Fruit fly (Drosophila melanogaster) whole organism, embryonic: ENCODE results near the gene CG32075.
A peak's percentile ranks its signal among the peaks of the same experiment; 100 is the strongest.

Source experiments
- BtbVII ChIP-seq: fragments of 200-800 bp; sonication (Bioruptor generic); optimal IDR thresholded peaks from 3 replicates; lab custom pipeline; 2017; ENCODE audit warnings: missing biosample characterization, mild to moderate bottlenecking, missing genetic modification characterization
- CG10462 ChIP-seq: fragments of 200-800 bp; sonication (Bioruptor generic); optimal IDR thresholded peaks from 2 replicates; lab custom pipeline; 2016; ENCODE audit warnings: missing biosample characterization, missing genetic modification characterization
- CG10565 ChIP-seq: fragments of 200-800 bp; sonication (Bioruptor generic); optimal IDR thresholded peaks from 3 replicates; lab custom pipeline; 2016; ENCODE audit warnings: missing biosample characterization, mild to moderate bottlenecking, missing genetic modification characterization
- CG11723 ChIP-seq: fragments of 200-800 bp; sonication (Bioruptor generic); optimal IDR thresholded peaks from 2 replicates; lab custom pipeline; 2017; ENCODE audit warnings: missing biosample characterization, mild to moderate bottlenecking, missing genetic modification characterization
- CG1233 ChIP-seq: fragments of 200-800 bp; sonication (Bioruptor generic); optimal IDR thresholded peaks from 4 replicates; lab custom pipeline; 2018; ENCODE audit warnings: missing biosample characterization, mild to moderate bottlenecking, missing genetic modification characterization
- CG12391 ChIP-seq: fragments of 200-800 bp; sonication (Bioruptor generic); optimal IDR thresholded peaks from 3 replicates; lab custom pipeline; 2018; ENCODE audit warnings: missing biosample characterization, mild to moderate bottlenecking, missing genetic modification characterization, moderate library complexity
- CG15073 ChIP-seq: fragments of 200-800 bp; sonication (Bioruptor generic); optimal IDR thresholded peaks from 2 replicates; lab custom pipeline; 2016; ENCODE audit warnings: missing biosample characterization, missing genetic modification characterization
- CG15269 ChIP-seq: fragments of 200-800 bp; sonication (Bioruptor generic); optimal IDR thresholded peaks from 2 replicates; lab custom pipeline; 2018; ENCODE audit warnings: missing biosample characterization, mild to moderate bottlenecking, missing genetic modification characterization, moderate library complexity
- CG15514 ChIP-seq: fragments of 200-800 bp; sonication (Bioruptor generic); optimal IDR thresholded peaks from 3 replicates; lab custom pipeline; 2017; ENCODE audit warnings: missing biosample characterization, missing genetic modification characterization, mild to moderate bottlenecking, moderate library complexity, missing genetic modification reagents
- CG3065 ChIP-seq: fragments of 200-800 bp; sonication (Bioruptor generic); optimal IDR thresholded peaks from 2 replicates; lab custom pipeline; 2016; ENCODE audit warnings: missing biosample characterization, missing genetic modification characterization
- CG31365 ChIP-seq: fragments of 200-800 bp; sonication (Bioruptor generic); optimal IDR thresholded peaks from 2 replicates; lab custom pipeline; 2018; ENCODE audit warnings: missing biosample characterization, mild to moderate bottlenecking, missing genetic modification characterization
- CG3281 ChIP-seq: fragments of 200-800 bp; sonication (Bioruptor generic); optimal IDR thresholded peaks from 3 replicates; lab custom pipeline; 2017; ENCODE audit warnings: missing biosample characterization, mild to moderate bottlenecking, missing genetic modification characterization
- CG3726 ChIP-seq: fragments of 200-800 bp; sonication (Bioruptor generic); IDR thresholded peaks from 3 replicates; pipeline ENCODE4, ENCODE4 v1.3.6; 2022; ENCODE audit warnings: missing biosample characterization, missing genetic modification characterization
- CG6689 ChIP-seq: fragments of 200-800 bp; sonication (Bioruptor generic); IDR thresholded peaks from 2 replicates; pipeline ENCODE4 v1.3.6; 2022; ENCODE audit warnings: missing biosample characterization, missing genetic modification characterization
- CG9727 ChIP-seq: fragments of 200-800 bp; sonication (Bioruptor generic); optimal IDR thresholded peaks from 3 replicates; lab custom pipeline; 2017; ENCODE audit warnings: missing biosample characterization, mild to moderate bottlenecking, missing genetic modification characterization
- CG9876 ChIP-seq: fragments of 200-800 bp; sonication (Bioruptor generic); optimal IDR thresholded peaks from 2 replicates; lab custom pipeline; 2016; ENCODE audit warnings: missing biosample characterization, missing genetic modification characterization
- CHES-1-like ChIP-seq: fragments of 200-800 bp; sonication (Bioruptor generic); optimal IDR thresholded peaks from 2 replicates; lab custom pipeline; 2016; ENCODE audit warnings: missing biosample characterization, missing genetic modification characterization
- CrebB ChIP-seq: fragments of 200-800 bp; sonication (Bioruptor generic); optimal IDR thresholded peaks from 3 replicates; lab custom pipeline; 2018; ENCODE audit warnings: missing biosample characterization, mild to moderate bottlenecking, missing genetic modification characterization
- D19A ChIP-seq: fragments of 200-800 bp; optimal IDR thresholded peaks from 3 replicates; lab custom pipeline; 2019; ENCODE audit warnings: missing biosample characterization, mild to moderate bottlenecking, missing genetic modification characterization, moderate library complexity
- Dip2 ChIP-seq: fragments of 200-800 bp; sonication (Bioruptor generic); IDR thresholded peaks from 2 replicates; pipeline ENCODE4 v1.3.6; 2022; ENCODE audit warnings: missing biosample characterization, missing genetic modification characterization
- Dref ChIP-seq: fragments of 200-800 bp; sonication (Bioruptor generic); IDR thresholded peaks from 2 replicates; pipeline ENCODE4 v1.3.6; 2022; ENCODE audit warnings: missing biosample characterization, missing genetic modification characterization
- ERR ChIP-seq: fragments of 200-800 bp; sonication (Bioruptor generic); optimal IDR thresholded peaks from 2 replicates; lab custom pipeline; 2016; ENCODE audit warnings: missing biosample characterization, missing genetic modification characterization
- Elba2 ChIP-seq: fragments of 200-800 bp; sonication (Bioruptor generic); optimal IDR thresholded peaks from 3 replicates; lab custom pipeline; 2016; ENCODE audit warnings: missing biosample characterization, missing genetic modification characterization
- Ets65A ChIP-seq: fragments of 200-800 bp; sonication (Bioruptor generic); peaks from one replicate; lab custom pipeline; 2016; ENCODE audit warnings: missing biosample characterization, missing genetic modification characterization
- HHEX ChIP-seq: fragments of 200-800 bp; sonication (Bioruptor generic); optimal IDR thresholded peaks from 3 replicates; lab custom pipeline; 2017; ENCODE audit warnings: missing biosample characterization, mild to moderate bottlenecking, missing genetic modification characterization, missing genetic modification reagents
- Hey ChIP-seq: fragments of 200-800 bp; sonication (Bioruptor generic); optimal IDR thresholded peaks from 3 replicates; lab custom pipeline; 2018; ENCODE audit warnings: missing biosample characterization, mild to moderate bottlenecking, missing genetic modification characterization
- HmgD ChIP-seq: fragments of 200-800 bp; sonication (Bioruptor generic); optimal IDR thresholded peaks from 3 replicates; lab custom pipeline; 2016; ENCODE audit warnings: missing biosample characterization, missing genetic modification characterization
- Hr3 ChIP-seq: fragments of 200-800 bp; sonication (Bioruptor generic); optimal IDR thresholded peaks from 3 replicates; lab custom pipeline; 2016; ENCODE audit warnings: missing biosample characterization, missing genetic modification characterization
- Lhr ChIP-seq: fragments of 200-800 bp; sonication (Bioruptor generic); optimal IDR thresholded peaks from 3 replicates; lab custom pipeline; 2017; ENCODE audit warnings: mild to moderate bottlenecking, missing biosample characterization, missing genetic modification reagents, missing genetic modification characterization
- MTF-1 ChIP-seq: fragments of 200-800 bp; sonication (Bioruptor generic); optimal IDR thresholded peaks from 2 replicates; lab custom pipeline; 2018; ENCODE audit warnings: missing biosample characterization, mild to moderate bottlenecking, missing genetic modification characterization, borderline replicate concordance
- Myb ChIP-seq: fragments of 200-800 bp; sonication (Bioruptor generic); optimal IDR thresholded peaks from 2 replicates; lab custom pipeline; 2016; ENCODE audit warnings: missing biosample characterization, missing genetic modification characterization
- Trl ChIP-seq, 3 experiments: fragments of >200 bp in 2 of 3; fragments of 200-800 bp in 1 of 3; sonication (Bioruptor generic) in 1 of 3; optimal IDR thresholded peaks; 2 replicates in 1 of 3; 3 replicates in 2 of 3; lab custom pipeline; 2016 to 2017; ENCODE audit warnings: missing biosample characterization in 1 of 3, missing genetic modification characterization in 1 of 3
- corto ChIP-seq: fragments of 200-800 bp; sonication (Bioruptor generic); optimal IDR thresholded peaks from 2 replicates; lab custom pipeline; 2016; ENCODE audit warnings: missing biosample characterization, mild to moderate bottlenecking, missing genetic modification characterization, moderate library complexity
- dan ChIP-seq: fragments of 200-800 bp; sonication (Bioruptor generic); IDR thresholded peaks from 2 replicates; pipeline ENCODE4 v1.3.6; 2022; ENCODE audit warnings: missing biosample characterization, missing genetic modification characterization
- dati ChIP-seq: fragments of 200-800 bp; sonication (Bioruptor generic); IDR thresholded peaks from 2 replicates; pipeline ENCODE4 v1.3.6; 2022; ENCODE audit warnings: missing biosample characterization, missing genetic modification characterization
- emc ChIP-seq: fragments of 200-800 bp; sonication (Bioruptor generic); optimal IDR thresholded peaks from 2 replicates; lab custom pipeline; 2016; ENCODE audit warnings: missing biosample characterization, missing genetic modification characterization
- en ChIP-seq: fragments of 200-800 bp; sonication (Bioruptor generic); optimal IDR thresholded peaks from 2 replicates; lab custom pipeline; 2016; ENCODE audit warnings: missing biosample characterization, missing genetic modification characterization
- ewg ChIP-seq: fragments of 200-800 bp; sonication (Bioruptor generic); optimal IDR thresholded peaks from 3 replicates; lab custom pipeline; 2017; ENCODE audit warnings: mild to moderate bottlenecking, missing biosample characterization, missing genetic modification reagents, missing genetic modification characterization
- gsb ChIP-seq: fragments of 200-800 bp; sonication (Bioruptor generic); IDR thresholded peaks from 2 replicates; pipeline ENCODE4 v1.3.6; 2022; ENCODE audit warnings: missing biosample characterization, missing genetic modification characterization
- gt ChIP-seq: fragments of 200-800 bp; sonication (Bioruptor generic); IDR thresholded peaks from 2 replicates; pipeline ENCODE4 v1.3.6; 2022; ENCODE audit warnings: missing biosample characterization, missing genetic modification characterization
- knrl ChIP-seq: fragments of 200-800 bp; sonication (Bioruptor generic); IDR thresholded peaks from 3 replicates; pipeline ENCODE4 v1.3.6; 2022; ENCODE audit warnings: missing biosample characterization, missing genetic modification characterization; ENCODE audit not compliant: partially characterized antibody
- lilli ChIP-seq: fragments of 200-800 bp; sonication (Bioruptor generic); optimal IDR thresholded peaks from 3 replicates; lab custom pipeline; 2016; ENCODE audit warnings: missing biosample characterization, missing genetic modification characterization
- lmd ChIP-seq: fragments of 200-800 bp; sonication (Bioruptor generic); IDR thresholded peaks from 2 replicates; pipeline ENCODE4 v1.3.6; 2022; ENCODE audit warnings: missing biosample characterization, missing genetic modification characterization
- mirr ChIP-seq: fragments of 200-800 bp; sonication (Bioruptor generic); optimal IDR thresholded peaks from 3 replicates; lab custom pipeline; 2018; ENCODE audit warnings: missing biosample characterization, mild to moderate bottlenecking, missing genetic modification characterization
- nau ChIP-seq: fragments of 200-800 bp; sonication (Bioruptor generic); optimal IDR thresholded peaks from 3 replicates; lab custom pipeline; 2017; ENCODE audit warnings: missing biosample characterization, mild to moderate bottlenecking, missing genetic modification characterization, missing genetic modification reagents
- pnt ChIP-seq: fragments of 200-800 bp; sonication (Bioruptor generic); optimal IDR thresholded peaks from 3 replicates; lab custom pipeline; 2016; ENCODE audit warnings: missing biosample characterization, missing genetic modification characterization
- tna ChIP-seq: fragments of 200-800 bp; sonication (Bioruptor generic); IDR thresholded peaks from 2 replicates; pipeline ENCODE4 v1.3.6; 2022; ENCODE audit warnings: missing biosample characterization, missing genetic modification characterization; ENCODE audit not compliant: partially characterized antibody
- twi ChIP-seq: fragments of 200-800 bp; optimal IDR thresholded peaks from 2 replicates; lab custom pipeline; 2019; ENCODE audit warnings: missing biosample characterization, mild to moderate bottlenecking, missing genetic modification characterization, moderate library complexity
- usp ChIP-seq: fragments of >200 bp; optimal IDR thresholded peaks from 2 replicates; lab custom pipeline; 2017; ENCODE audit warnings: missing biosample characterization, missing genetic modification characterization

The CG32075 gene

dm6 chr3L:11113198-11114197 lies 48.8 kb upstream of the CG32075 start, which contains the start of gene Sod1 (continued):
- TF ChIP-seq Ets65A (GFP tag; lab: Kevin White, UChicago) (no peak), Trl (optimal IDR thresholded peaks at IDR 0.05; lab: Kevin White, UChicago) (no peak), Trl (GFP tag; optimal IDR thresholded peaks at IDR 0.05; lab: Kevin White, UChicago) (no peak), ewg (no peak), lilli (GFP tag; lab: Kevin White, UChicago) (no peak), emc (GFP tag; lab: Kevin White, UChicago) (no peak), Hr3 (no peak), ERR (GFP tag; lab: Kevin White, UChicago) (peak; percentile 71), BtbVII (GFP tag; lab: Kevin White, UChicago) (peak; percentile 51), en (GFP tag; lab: Kevin White, UChicago) (no peak), Hey (no peak), CrebB (tag; lab: Kevin White, UChicago) (no peak), CG12391 (tag; lab: Kevin White, UChicago) (peak; percentile 20), Elba2 (GFP tag; lab: Kevin White, UChicago) (no peak), gt (GFP tag; lab: Robert Waterston, UW) (no peak), Dref (no peak), CG10565 (GFP tag; lab: Kevin White, UChicago) (no peak), CG10462 (GFP tag; lab: Kevin White, UChicago) (no peak), CG6689 (GFP tag; lab: Robert Waterston, UW) (no peak), lmd (GFP tag; lab: Robert Waterston, UW) (no peak), twi (tag; lab: Kevin White, UChicago) (no peak), CG3281 (no peak), CG31365 (tag; lab: Kevin White, UChicago) (no peak), pnt (no peak), CHES-1-like (GFP tag; lab: Kevin White, UChicago) (no peak), CG15073 (GFP tag; lab: Kevin White, UChicago) (no peak), Lhr (GFP tag; lab: Kevin White, UChicago) (no peak), HHEX (GFP tag; lab: Kevin White, UChicago) (no peak), CG9727 (peak; percentile 5), CG15269 (tag; lab: Kevin White, UChicago) (no peak), CG3065 (GFP tag; lab: Kevin White, UChicago) (no peak), knrl (GFP tag; lab: Robert Waterston, UW) (peak; percentile 12; the same call in 1 of the 3 replicates), Myb (GFP tag; lab: Kevin White, UChicago) (peak; percentile 56), HmgD (GFP tag; lab: Kevin White, UChicago) (peak; percentile 39), gsb (GFP tag; lab: Robert Waterston, UW) (no peak), dati (GFP tag; lab: Robert Waterston, UW) (no peak), mirr (no peak), dan (no peak), CG9876 (GFP tag; lab: Kevin White, UChicago) (no peak), MTF-1 (GFP tag; lab: Kevin White, UChicago) (no peak), tna (GFP tag; lab: Robert Waterston, UW) (no peak), CG1233 (no peak), corto (GFP tag; lab: Kevin White, UChicago) (no peak), CG3726 (GFP tag; lab: Robert Waterston, UW) (no peak), usp (GFP tag; lab: Kevin White, UChicago) (no peak), Dip2 (GFP tag; lab: Robert Waterston, UW) (no peak), CG15514 (GFP tag; lab: Kevin White, UChicago) (peak; percentile 98), nau (GFP tag; lab: Kevin White, UChicago) (no peak), D19A (tag; lab: Kevin White, UChicago) (no peak), CG11723 (GFP tag; lab: Kevin White, UChicago) (no peak)
